Worm (Caenorhabditis elegans) whole organism, mixed stage, embryonic: ENCODE data around the gene pde-2.

ENCODE experiments used
- mep-1 ChIP-seq: fragments of 150-350 bp; optimal IDR thresholded peaks from 2 replicates; lab custom pipeline; 2017; ENCODE audit warnings: missing biosample characterization, missing genetic modification reagents, missing genetic modification characterization, inconsistent platforms
- mls-2 ChIP-seq: sonication (generic microtip); optimal IDR thresholded peaks from 2 replicates; lab custom pipeline; 2016; ENCODE audit warnings: mild to moderate bottlenecking, missing genetic modification characterization, moderate library complexity, missing compliant biosample characterization
- nhr-2 ChIP-seq: fragments of 150-350 bp; optimal IDR thresholded peaks from 2 replicates; lab custom pipeline; 2014; ENCODE audit warnings: missing biosample characterization, missing genetic modification characterization
- nhr-76 ChIP-seq: sonication (generic microtip); optimal IDR thresholded peaks from 2 replicates; lab custom pipeline; 2017; ENCODE audit warnings: missing biosample characterization, missing genetic modification characterization
- unc-62 ChIP-seq: fragments of 150-350 bp; optimal IDR thresholded peaks from 2 replicates; lab custom pipeline; 2014; ENCODE audit warnings: missing biosample characterization, missing genetic modification reagents, missing genetic modification characterization

- no peak for TF ChIP-seq mep-1 (tag; lab: Kevin White, UChicago)
- no peak for TF ChIP-seq nhr-76 (tag; lab: Kevin White, UChicago)
- no peak for TF ChIP-seq unc-62
- no peak for TF ChIP-seq nhr-2 (tag; lab: Kevin White, UChicago)
- TF ChIP-seq mls-2 (tag; lab: Kevin White, UChicago): no peak
Observed at ce11 chrIII:8983811-8984210, 2.1 kb upstream of the pde-2 start.
